Fruit fly (Drosophila melanogaster) whole organism: ENCODE results near the gene Eip93F.

Experiments used
- Dll ChIP-seq: fragments of >200 bp; optimal IDR thresholded peaks from 2 replicates; lab custom pipeline; 2017
- EcR ChIP-seq, 2 experiments: fragments of >200 bp; optimal IDR thresholded peaks; 2 replicates each; lab custom pipeline; 2017; ENCODE audit warnings: missing biosample characterization in 2 of 2, missing genetic modification characterization in 2 of 2, missing genetic modification reagents in 2 of 2
- psq ChIP-seq: fragments of >200 bp; optimal IDR thresholded peaks from 2 replicates; lab custom pipeline; 2017
- usp ChIP-seq: fragments of >200 bp; optimal IDR thresholded peaks from 2 replicates; lab custom pipeline; 2017; ENCODE audit warnings: missing biosample characterization, missing genetic modification characterization, mixed read lengths

- no peak for TF ChIP-seq EcR (GFP tag; optimal IDR thresholded peaks at IDR 0.05; lab: Kevin White, UChicago)
- no peak for TF ChIP-seq usp (GFP tag; lab: Kevin White, UChicago)
- TF ChIP-seq psq (lab: Kevin White, UChicago): no peak
- no peak for TF ChIP-seq Dll (lab: Kevin White, UChicago)
These were observed 5.2 kb downstream of the Eip93F start for dm6 chr3R:21954056-21954650.
